Worm (Caenorhabditis elegans) whole organism, mixed stage, embryonic: ENCODE data around the gene srh-105.

Source experiments
- elt-3 ChIP-seq: fragments of 150-350 bp; optimal IDR thresholded peaks from 2 replicates; lab custom pipeline; 2014; ENCODE audit warnings: missing biosample characterization, missing genetic modification characterization
- nhr-76 ChIP-seq: sonication (generic microtip); optimal IDR thresholded peaks from 2 replicates; lab custom pipeline; 2017; ENCODE audit warnings: missing biosample characterization, missing genetic modification characterization
- snpc-4 ChIP-seq: fragments of 150-350 bp; optimal IDR thresholded peaks from 2 replicates; lab custom pipeline; 2014; ENCODE audit warnings: missing biosample characterization, missing genetic modification characterization
- unc-39 ChIP-seq: fragments of 150-350 bp; optimal IDR thresholded peaks from 2 replicates; lab custom pipeline; 2014; ENCODE audit warnings: missing biosample characterization, missing genetic modification characterization
- unc-62 ChIP-seq: fragments of 150-350 bp; optimal IDR thresholded peaks from 2 replicates; lab custom pipeline; 2014; ENCODE audit warnings: missing biosample characterization, missing genetic modification reagents, missing genetic modification characterization

- TF ChIP-seq unc-39: no peak
- no peak for TF ChIP-seq unc-62 (GFP tag; lab: Kevin White, UChicago)
- no peak for TF ChIP-seq snpc-4 (tag; lab: Kevin White, UChicago)
- no peak for TF ChIP-seq nhr-76
- TF ChIP-seq elt-3 (tag; lab: Kevin White, UChicago): no peak
Measured at ce11 chrII:461297-461696, 47.8 kb downstream of the srh-105 start.
